Worm (Caenorhabditis elegans) whole organism, L3 larva: ENCODE data around the gene Y17G7B.12.

ENCODE experiments used
- ZK546.5 ChIP-seq: sonication (generic microtip); optimal IDR thresholded peaks from 2 replicates; lab custom pipeline; 2017; ENCODE audit warnings: missing biosample characterization, missing genetic modification characterization
- aly-2 ChIP-seq: fragments of 150-350 bp; optimal IDR thresholded peaks from 2 replicates; lab custom pipeline; 2014; ENCODE audit warnings: missing biosample characterization, missing genetic modification characterization
- ama-1 ChIP-seq: fragments of 150-350 bp; optimal IDR thresholded peaks from 2 replicates; lab custom pipeline; 2018
- ceh-16 ChIP-seq: sonication (generic microtip); optimal IDR thresholded peaks from 2 replicates; lab custom pipeline; 2017; ENCODE audit warnings: missing biosample characterization, missing genetic modification characterization
- ceh-28 ChIP-seq: fragments of 150-350 bp; optimal IDR thresholded peaks from 2 replicates; lab custom pipeline; 2014; ENCODE audit warnings: missing biosample characterization, missing genetic modification reagents, missing genetic modification characterization
- ceh-9 ChIP-seq: sonication (generic microtip); optimal IDR thresholded peaks from 2 replicates; lab custom pipeline; 2018; ENCODE audit warnings: missing biosample characterization, missing genetic modification characterization
- daf-12 ChIP-seq: fragments of 150-350 bp; optimal IDR thresholded peaks from 2 replicates; lab custom pipeline; 2014; ENCODE audit warnings: missing biosample characterization, missing genetic modification reagents, missing genetic modification characterization
- egl-5 ChIP-seq: fragments of 150-350 bp; optimal IDR thresholded peaks from 2 replicates; lab custom pipeline; 2017; ENCODE audit warnings: missing biosample characterization, missing genetic modification reagents, missing genetic modification characterization, inconsistent platforms
- elt-1 ChIP-seq: fragments of 150-350 bp; optimal IDR thresholded peaks from 2 replicates; lab custom pipeline; 2014; ENCODE audit warnings: missing biosample characterization, missing genetic modification characterization
- elt-2 ChIP-seq: sonication (generic microtip); optimal IDR thresholded peaks from 2 replicates; lab custom pipeline; 2016; ENCODE audit warnings: missing genetic modification reagents, mild to moderate bottlenecking, missing genetic modification characterization, missing compliant biosample characterization
- elt-3 ChIP-seq, 3 experiments: fragments of 150-350 bp in 1 of 3; sonication (generic microtip) in 2 of 3; optimal IDR thresholded peaks; 2 replicates in 2 of 3; 4 replicates in 1 of 3; lab custom pipeline; 2014 to 2017; ENCODE audit warnings: missing biosample characterization in 3 of 3, missing genetic modification characterization in 3 of 3
- fkh-10 ChIP-seq: sonication (generic microtip); optimal IDR thresholded peaks from 2 replicates; lab custom pipeline; 2017; ENCODE audit warnings: missing biosample characterization, missing genetic modification reagents, missing genetic modification characterization
- fkh-2 ChIP-seq: fragments of 150-350 bp; optimal IDR thresholded peaks from 2 replicates; lab custom pipeline; 2014; ENCODE audit warnings: missing biosample characterization, missing genetic modification reagents, missing genetic modification characterization
- hmg-11 ChIP-seq: sonication (generic microtip); optimal IDR thresholded peaks from 2 replicates; lab custom pipeline; 2016; ENCODE audit warnings: missing genetic modification characterization, missing compliant biosample characterization
- jun-1 ChIP-seq: fragments of 150-350 bp; optimal IDR thresholded peaks from 2 replicates; lab custom pipeline; 2014; ENCODE audit warnings: missing biosample characterization, missing genetic modification reagents, missing genetic modification characterization
- lin-15B ChIP-seq: fragments of 150-350 bp; optimal IDR thresholded peaks from 2 replicates; lab custom pipeline; 2014; ENCODE audit warnings: missing biosample characterization, missing genetic modification characterization
- lin-39 ChIP-seq: fragments of 150-350 bp; optimal IDR thresholded peaks from 2 replicates; lab custom pipeline; 2018; ENCODE audit warnings: missing biosample characterization, missing genetic modification reagents, missing genetic modification characterization
- lsy-12 ChIP-seq: sonication (generic microtip); optimal IDR thresholded peaks from 2 replicates; lab custom pipeline; 2016; ENCODE audit warnings: mild to moderate bottlenecking, missing genetic modification characterization, missing compliant biosample characterization
- mml-1 ChIP-seq: fragments of 150-350 bp; sonication (generic microtip); optimal IDR thresholded peaks from 3 replicates; lab custom pipeline; 2014; ENCODE audit warnings: missing biosample characterization, missing genetic modification characterization
- nfya-1 ChIP-seq: sonication (generic microtip); optimal IDR thresholded peaks from 2 replicates; lab custom pipeline; 2017; ENCODE audit warnings: missing genetic modification characterization, mild to moderate bottlenecking, missing compliant biosample characterization, antibody characterized with exemption, moderate library complexity; ENCODE audit not compliant: insufficient read depth
- nhr-11 ChIP-seq: fragments of 150-350 bp; optimal IDR thresholded peaks from 2 replicates; lab custom pipeline; 2014; ENCODE audit warnings: missing biosample characterization, missing genetic modification characterization
- nhr-12 ChIP-seq: fragments of 150-350 bp; optimal IDR thresholded peaks from 2 replicates; lab custom pipeline; 2014; ENCODE audit warnings: missing biosample characterization, missing genetic modification characterization
- nhr-23 ChIP-seq: fragments of 150-350 bp; optimal IDR thresholded peaks from 2 replicates; lab custom pipeline; 2014; ENCODE audit warnings: missing biosample characterization, missing genetic modification reagents, missing genetic modification characterization
- nhr-237 ChIP-seq: fragments of 150-350 bp; optimal IDR thresholded peaks from 2 replicates; lab custom pipeline; 2014; ENCODE audit warnings: missing biosample characterization, missing genetic modification characterization
- nhr-25 ChIP-seq: sonication (generic microtip); optimal IDR thresholded peaks from 2 replicates; lab custom pipeline; 2017; ENCODE audit warnings: missing biosample characterization, missing genetic modification characterization
- nhr-28 ChIP-seq: fragments of 150-350 bp; optimal IDR thresholded peaks from 2 replicates; lab custom pipeline; 2014; ENCODE audit warnings: missing biosample characterization, missing genetic modification characterization
- nhr-43 ChIP-seq: sonication (generic microtip); optimal IDR thresholded peaks from 2 replicates; lab custom pipeline; 2016; ENCODE audit warnings: mild to moderate bottlenecking, missing genetic modification characterization, missing compliant biosample characterization; ENCODE audit not compliant: poor library complexity, severe bottlenecking
- nhr-76 ChIP-seq: fragments of 150-350 bp; sonication (generic microtip); optimal IDR thresholded peaks from 5 replicates; lab custom pipeline; 2014; ENCODE audit warnings: missing biosample characterization, missing genetic modification characterization
- pha-4 ChIP-seq: fragments of 150-350 bp; optimal IDR thresholded peaks from 2 replicates; lab custom pipeline; 2014; ENCODE audit warnings: missing biosample characterization, missing genetic modification reagents, missing genetic modification characterization
- pqm-1 ChIP-seq: fragments of 150-350 bp; optimal IDR thresholded peaks from 2 replicates; lab custom pipeline; 2017; ENCODE audit warnings: missing biosample characterization, missing genetic modification characterization, inconsistent platforms
- sea-2 ChIP-seq: fragments of 150-350 bp; sonication (generic microtip); optimal IDR thresholded peaks from 4 replicates; lab custom pipeline; 2014; ENCODE audit warnings: missing biosample characterization, missing genetic modification reagents, missing genetic modification characterization
- skn-1 ChIP-seq: fragments of 150-350 bp; optimal IDR thresholded peaks from 2 replicates; lab custom pipeline; 2014; ENCODE audit warnings: missing biosample characterization, missing genetic modification characterization
- snpc-4 ChIP-seq: fragments of 150-350 bp; optimal IDR thresholded peaks from 2 replicates; lab custom pipeline; 2014; ENCODE audit warnings: missing biosample characterization, missing genetic modification characterization
- tbx-2 ChIP-seq: sonication (generic microtip); optimal IDR thresholded peaks from 2 replicates; lab custom pipeline; 2016; ENCODE audit warnings: mild to moderate bottlenecking, missing genetic modification characterization, missing compliant biosample characterization
- zag-1 ChIP-seq: fragments of 150-350 bp; optimal IDR thresholded peaks from 2 replicates; lab custom pipeline; 2014; ENCODE audit warnings: missing biosample characterization, missing genetic modification characterization
- ztf-11 ChIP-seq: fragments of 150-350 bp; optimal IDR thresholded peaks from 2 replicates; lab custom pipeline; 2014; ENCODE audit warnings: missing biosample characterization, missing genetic modification characterization
- ztf-4 ChIP-seq: fragments of 150-350 bp; optimal IDR thresholded peaks from 2 replicates; lab custom pipeline; 2014; ENCODE audit warnings: missing biosample characterization, missing genetic modification characterization

The Y17G7B.12 gene

DNA sequence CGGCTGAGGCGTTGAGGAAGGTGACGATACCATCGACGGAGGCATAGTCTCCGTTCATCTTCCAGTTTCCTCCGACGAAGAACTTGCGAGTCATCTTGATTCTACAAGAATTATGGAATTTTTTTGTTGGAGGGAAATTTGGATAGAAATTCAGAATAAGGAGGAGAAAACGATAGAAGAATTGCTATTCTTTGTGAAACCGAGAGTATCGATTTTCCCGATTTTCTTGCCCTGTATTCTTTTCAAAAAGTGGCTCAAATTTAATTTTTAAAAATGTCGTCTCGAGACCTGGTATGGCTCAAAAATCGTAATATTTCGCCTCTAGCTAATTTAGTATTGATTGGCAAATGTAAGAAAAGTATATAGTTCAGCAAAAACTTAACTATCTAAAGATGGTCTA lies 15.4 kb downstream of the Y17G7B.12 start, which contains the start of gene tpi-1:
Gene tpi-1 (minus strand): TSS at position 101 of the 400 bp plus-strand sequence.
- no peak for TF ChIP-seq nhr-23 (tag; lab: Kevin White, UChicago)
- no peak for TF ChIP-seq hmg-11 (tag; lab: Kevin White, UChicago)
- no peak for TF ChIP-seq elt-3 (tag; optimal IDR thresholded peaks at IDR 0.05; lab: Kevin White, UChicago)
- no peak for TF ChIP-seq nhr-237 (tag; lab: Kevin White, UChicago)
- TF ChIP-seq ZK546.5 (tag; lab: Kevin White, UChicago) = no peak
- TF ChIP-seq elt-1 (tag; lab: Kevin White, UChicago) = no peak
- TF ChIP-seq sea-2 (GFP tag; lab: Kevin White, UChicago) = no peak
- TF ChIP-seq ama-1 (lab: Kevin White, UChicago) = no peak
- no peak for TF ChIP-seq nhr-76 (tag; lab: Kevin White, UChicago)
- TF ChIP-seq nhr-43 (tag; lab: Kevin White, UChicago) = no peak

DNA sequence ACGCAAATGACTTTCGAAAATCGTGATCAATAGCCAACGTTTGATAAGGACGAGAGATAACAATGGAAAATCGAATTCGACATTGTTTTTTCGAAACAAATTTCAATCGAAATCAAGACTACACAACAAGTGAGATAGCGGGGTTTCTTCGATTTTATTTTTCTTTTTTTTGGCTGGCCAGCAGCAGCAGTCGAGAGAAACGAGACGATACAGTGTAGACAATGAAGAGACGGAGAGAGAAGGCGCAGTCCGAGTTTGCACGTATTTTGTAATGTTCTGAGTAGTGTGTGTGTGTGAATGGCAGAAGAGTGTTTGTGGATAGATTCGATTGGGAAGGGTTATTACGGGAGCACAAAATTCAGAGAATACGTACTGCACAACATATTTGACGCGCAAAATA lies 16.5 kb downstream of the Y17G7B.12 start:
- no peak for TF ChIP-seq nhr-11 (tag; lab: Kevin White, UChicago)
- peak; percentile 30 for TF ChIP-seq jun-1 (tag; lab: Kevin White, UChicago)
- TF ChIP-seq nfya-1 (tag; lab: Kevin White, UChicago) = peak; percentile 77
- peak; percentile 3 for TF ChIP-seq nhr-43 (tag; lab: Kevin White, UChicago)
- TF ChIP-seq lsy-12 = no peak
- no peak for TF ChIP-seq ztf-4 (tag; lab: Kevin White, UChicago)
- peak; percentile 10 for TF ChIP-seq ceh-28 (tag; lab: Kevin White, UChicago)
- no peak for TF ChIP-seq nhr-237 (tag; lab: Kevin White, UChicago)
- TF ChIP-seq ceh-16 (tag; lab: Kevin White, UChicago) = no peak
- TF ChIP-seq elt-3 (tag; optimal IDR thresholded peaks at IDR 0.05; lab: Kevin White, UChicago) = no peak
- TF ChIP-seq hmg-11 (tag; lab: Kevin White, UChicago) = peak; percentile 80
- TF ChIP-seq pha-4 (tag; lab: Kevin White, UChicago) = peak; percentile 73
- TF ChIP-seq snpc-4 (tag; lab: Kevin White, UChicago) = peak; percentile 27
- peak; percentile 66 for TF ChIP-seq lin-39 (tag; lab: Kevin White, UChicago)
- TF ChIP-seq skn-1 (tag; lab: Kevin White, UChicago) = no peak
- TF ChIP-seq pqm-1 (tag; lab: Kevin White, UChicago) = peak; percentile 90
- peak; percentile 80 for TF ChIP-seq ama-1 (lab: Kevin White, UChicago)
- TF ChIP-seq elt-2 (tag; lab: Kevin White, UChicago) = peak; percentile 90
- peak; percentile 68 for TF ChIP-seq lin-15B (tag; lab: Kevin White, UChicago)

- TF ChIP-seq fkh-10 (GFP tag; lab: Kevin White, UChicago) (no peak), ztf-11 (tag; lab: Kevin White, UChicago) (no peak), zag-1 (tag; lab: Kevin White, UChicago) (no peak), sea-2 (GFP tag; lab: Kevin White, UChicago) (no peak), pha-4 (tag; lab: Kevin White, UChicago) (peak; percentile 25), nhr-25 (tag; lab: Kevin White, UChicago) (no peak)
Observed at ce11 chrII:12041116-12041515, 17.5 kb downstream of the Y17G7B.12 start.

DNA sequence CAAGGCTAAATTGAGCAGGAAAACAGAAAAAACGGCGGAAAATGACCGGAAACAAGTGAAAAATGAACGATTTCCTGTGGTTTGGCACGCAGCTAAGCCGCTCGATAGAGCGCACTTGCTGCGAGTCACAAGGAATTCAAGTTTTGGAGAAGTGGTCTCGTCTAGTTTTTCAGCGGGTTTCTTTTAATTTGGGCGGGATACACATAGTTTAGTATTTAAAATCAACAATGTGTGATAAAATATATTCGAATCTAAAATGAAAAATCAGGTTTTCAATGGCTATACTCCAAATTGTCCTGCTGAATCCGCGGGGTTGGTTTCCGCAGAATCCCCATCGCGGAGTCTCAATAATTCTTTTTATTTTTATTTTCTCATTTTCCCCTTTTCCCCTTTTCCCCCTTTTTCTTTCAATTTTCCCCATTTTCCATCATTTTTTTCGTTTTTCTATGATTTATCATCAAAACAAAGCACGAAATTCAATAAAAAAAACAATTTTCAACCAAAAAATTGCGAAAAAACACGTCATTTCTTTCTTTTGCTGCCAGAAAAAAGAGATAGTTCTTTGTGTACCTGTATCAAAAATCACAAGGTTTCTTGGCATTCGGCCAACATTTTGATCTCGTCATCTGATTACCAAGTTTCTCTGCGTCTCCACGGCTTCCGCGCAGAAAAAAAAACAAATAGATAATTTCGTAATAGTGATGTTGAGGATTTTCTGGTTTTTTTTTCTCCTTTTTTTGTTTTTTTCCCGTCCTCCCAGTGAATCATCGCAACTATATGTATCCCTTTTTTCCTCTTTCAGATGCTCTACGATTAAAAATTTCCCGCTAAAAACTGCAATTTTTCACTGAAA lies 18.7 kb downstream of the Y17G7B.12 start, which contains the start of gene ippk-1:
Gene ippk-1 (plus strand): TSS at position 803 of the 853 bp plus-strand sequence.
- TF ChIP-seq lin-15B (tag; lab: Kevin White, UChicago) (peak; percentile 75), elt-1 (tag; lab: Kevin White, UChicago) (no peak), lsy-12 (no peak), pha-4 (tag; lab: Kevin White, UChicago) (peak; percentile 57), ceh-9 (tag; lab: Kevin White, UChicago) (no peak), elt-3 (tag; optimal IDR thresholded peaks at IDR 0.05; lab: Kevin White, UChicago) (no peak), fkh-10 (GFP tag; lab: Kevin White, UChicago) (peak; percentile 47), ceh-28 (tag; lab: Kevin White, UChicago) (peak; percentile 16), lin-39 (tag; lab: Kevin White, UChicago) (peak; percentile 58), zag-1 (tag; lab: Kevin White, UChicago) (no peak), nhr-12 (tag; lab: Kevin White, UChicago) (no peak), ama-1 (lab: Kevin White, UChicago) (peak; percentile 30), nhr-43 (tag; lab: Kevin White, UChicago) (peak; percentile 52), skn-1 (tag; lab: Kevin White, UChicago) (no peak), nhr-23 (tag; lab: Kevin White, UChicago) (peak; percentile 63), hmg-11 (tag; lab: Kevin White, UChicago) (peak; percentile 31), nhr-28 (tag; lab: Kevin White, UChicago) (no peak), mml-1 (no peak), pqm-1 (tag; lab: Kevin White, UChicago) (peak; percentile 22), nhr-76 (tag; lab: Kevin White, UChicago) (no peak), nhr-11 (tag; lab: Kevin White, UChicago) (peak; percentile 12), fkh-2 (no peak), elt-2 (tag; lab: Kevin White, UChicago) (peak; percentile 57), ztf-11 (tag; lab: Kevin White, UChicago) (no peak), egl-5 (tag; lab: Kevin White, UChicago) (peak; percentile 82), aly-2 (tag; lab: Kevin White, UChicago) (no peak), daf-12 (tag; lab: Kevin White, UChicago) (no peak), ZK546.5 (tag; lab: Kevin White, UChicago) (no peak), nhr-25 (tag; lab: Kevin White, UChicago) (peak; percentile 27), nfya-1 (tag; lab: Kevin White, UChicago) (peak; percentile 64), tbx-2 (tag; lab: Kevin White, UChicago) (peak; percentile 18)
